Fruit fly (Drosophila melanogaster) S2 (cell line): ENCODE measurements around the gene Gr28b.

Source experiments
- CG8478 ChIP-seq: fragments of >200 bp; optimal IDR thresholded peaks from 2 replicates; lab custom pipeline; 2018
- CTCF ChIP-seq, 2 experiments: fragments of >200 bp; optimal IDR thresholded peaks; 2 replicates each; lab custom pipeline; 2018

Gene Gr28b

dm6 chr2L:7424282-7424905 is 37.7 kb downstream of the Gr28b start:
- TF ChIP-seq CG8478 (no peak), CTCF (optimal IDR thresholded peaks at IDR 0.05; lab: Kevin White, UChicago) (no peak)

dm6 chr2L:7423333-7423895 is 38.6 kb downstream of the Gr28b start:
- TF ChIP-seq CTCF (optimal IDR thresholded peaks at IDR 0.05; lab: Kevin White, UChicago), result peak; percentile 78 to 79
- TF ChIP-seq CG8478, result no peak

- TF ChIP-seq CG8478, result no peak
- TF ChIP-seq CTCF (optimal IDR thresholded peaks at IDR 0.05; lab: Kevin White, UChicago), result no peak
Measured at dm6 chr2L:7422429-7423283, 39.4 kb downstream of the Gr28b start.

- TF ChIP-seq CTCF (optimal IDR thresholded peaks at IDR 0.05; lab: Kevin White, UChicago), result no peak
- no peak for TF ChIP-seq CG8478
Measured at dm6 chr2L:7420305-7421287, 41.5 kb downstream of the Gr28b start.

- TF ChIP-seq CG8478 (no peak), CTCF (optimal IDR thresholded peaks at IDR 0.05; lab: Kevin White, UChicago) (peak; percentile 85 to 90)
Measured at dm6 chr2L:7419408-7420304, 42.4 kb downstream of the Gr28b start.

dm6 chr2L:7418148-7418988 is 43.7 kb downstream of the Gr28b start:
- TF ChIP-seq CTCF (optimal IDR thresholded peaks at IDR 0.05; lab: Kevin White, UChicago), result no peak
- TF ChIP-seq CG8478, result no peak

dm6 chr2L:7411947-7412621 is 50.0 kb downstream of the Gr28b start, which contains the start of gene chm:
Gene chm (plus strand): TSS chr2L:7412417.
- no peak for TF ChIP-seq CG8478
- peak in 1 of 2 experiments; percentile 36 for TF ChIP-seq CTCF (optimal IDR thresholded peaks at IDR 0.05; lab: Kevin White, UChicago)

dm6 chr2L:7410609-7411008 is 51.4 kb downstream of the Gr28b start, which contains the start of gene CG15818:
Gene CG15818 (plus strand): TSS chr2L:7410909.
- TF ChIP-seq CTCF (optimal IDR thresholded peaks at IDR 0.05; lab: Kevin White, UChicago), result no peak
- TF ChIP-seq CG8478, result no peak

- TF ChIP-seq CG8478, result no peak
- TF ChIP-seq CTCF (optimal IDR thresholded peaks at IDR 0.05; lab: Kevin White, UChicago), result no peak
Measured at dm6 chr2L:7409602-7410001, 52.4 kb downstream of the Gr28b start, which contains the start of gene CG5181. Gene CG5181 (minus strand): TSS chr2L:7409809.

- TF ChIP-seq CG8478 (no peak), CTCF (optimal IDR thresholded peaks at IDR 0.05; lab: Kevin White, UChicago) (no peak)
Measured at dm6 chr2L:7409007-7409406, 53.0 kb downstream of the Gr28b start.

dm6 chr2L:7407638-7408037 is 54.4 kb downstream of the Gr28b start:
- TF ChIP-seq CTCF (optimal IDR thresholded peaks at IDR 0.05; lab: Kevin White, UChicago) (no peak), CG8478 (no peak)

dm6 chr2L:7404923-7405322 is 57.1 kb downstream of the Gr28b start, which contains the start of gene CG5177:
Gene CG5177 (plus strand): TSS chr2L:7405227.
- no peak for TF ChIP-seq CG8478
- no peak for TF ChIP-seq CTCF (optimal IDR thresholded peaks at IDR 0.05; lab: Kevin White, UChicago)
